Worm (Caenorhabditis elegans) whole organism, early embryonic: ENCODE data around the gene str-160.

Source experiments
- B0310.2 ChIP-seq: sonication (generic microtip); optimal IDR thresholded peaks from 2 replicates; lab custom pipeline; 2016; ENCODE audit warnings: mild to moderate bottlenecking, missing genetic modification characterization, missing compliant biosample characterization
- F13C5.2 ChIP-seq: sonication (generic microtip); optimal IDR thresholded peaks from 2 replicates; lab custom pipeline; 2017; ENCODE audit warnings: mild to moderate bottlenecking, missing genetic modification characterization, inconsistent platforms, missing compliant biosample characterization
- aly-1 ChIP-seq: sonication (generic microtip); optimal IDR thresholded peaks from 2 replicates; lab custom pipeline; 2016; ENCODE audit warnings: missing genetic modification characterization, missing compliant biosample characterization
- ama-1 ChIP-seq: fragments of 150-350 bp; optimal IDR thresholded peaks from 2 replicates; lab custom pipeline; 2014
- ceh-13 ChIP-seq: fragments of 200-800 bp; sonication (Bioruptor generic); optimal IDR thresholded peaks from 2 replicates; lab custom pipeline; 2018; ENCODE audit warnings: mild to moderate bottlenecking, missing genetic modification characterization, missing compliant biosample characterization
- ceh-36 ChIP-seq: sonication (generic microtip); optimal IDR thresholded peaks from 2 replicates; lab custom pipeline; 2016; ENCODE audit warnings: missing genetic modification characterization, inconsistent platforms, missing compliant biosample characterization
- ets-7 ChIP-seq: sonication (generic microtip); optimal IDR thresholded peaks from 2 replicates; lab custom pipeline; 2016; ENCODE audit warnings: missing genotype, missing genetic modification characterization, missing compliant biosample characterization
- flt-1 ChIP-seq: fragments of 200-800 bp; sonication (Bioruptor generic); IDR thresholded peaks from 2 replicates; pipeline ENCODE4 v1.3.6; 2022; ENCODE audit warnings: missing genetic modification characterization, missing compliant biosample characterization
- hmbx-1 ChIP-seq: sonication (generic microtip); optimal IDR thresholded peaks from 2 replicates; lab custom pipeline; 2016; ENCODE audit warnings: mild to moderate bottlenecking, missing genetic modification characterization, missing compliant biosample characterization
- hmg-4 ChIP-seq: fragments of 200-800 bp; sonication (Bioruptor generic); optimal IDR thresholded peaks from 2 replicates; lab custom pipeline; 2018; ENCODE audit warnings: mild to moderate bottlenecking, missing genetic modification characterization, missing compliant biosample characterization
- hnd-1 ChIP-seq: sonication (generic microtip); optimal IDR thresholded peaks from 2 replicates; lab custom pipeline; 2016; ENCODE audit warnings: missing genetic modification characterization, missing compliant biosample characterization
- pes-1 ChIP-seq: fragments of 200-800 bp; sonication (Bioruptor generic); IDR thresholded peaks from 2 replicates; pipeline ENCODE4 v1.3.6; 2022; ENCODE audit warnings: missing genetic modification reagents, missing genetic modification characterization, missing compliant biosample characterization
- scrt-1 ChIP-seq: fragments of 200-800 bp; sonication (Bioruptor generic); IDR thresholded peaks from 2 replicates; pipeline ENCODE4 v1.3.6; 2022; ENCODE audit warnings: missing genetic modification characterization, missing compliant biosample characterization
- sea-1 ChIP-seq: fragments of 200-800 bp; sonication (Bioruptor generic); conservative IDR thresholded peaks from 2 replicates; pipeline ENCODE4 v1.3.6; 2022; ENCODE audit warnings: missing genetic modification characterization, missing compliant biosample characterization
- tbx-11 ChIP-seq: fragments of 200-800 bp; sonication (Bioruptor generic); IDR thresholded peaks from 2 replicates; pipeline ENCODE4 v1.3.6; 2022; ENCODE audit warnings: missing genetic modification characterization, missing compliant biosample characterization
- tbx-37 ChIP-seq: fragments of 200-800 bp; sonication (Bioruptor generic); conservative IDR thresholded peaks from 2 replicates; pipeline ENCODE4 v1.3.6; 2022; ENCODE audit warnings: missing genetic modification reagents, missing genetic modification characterization, missing compliant biosample characterization
- tra-4 ChIP-seq: sonication (generic microtip); optimal IDR thresholded peaks from 2 replicates; lab custom pipeline; 2017; ENCODE audit warnings: missing genetic modification characterization, missing compliant biosample characterization

The str-160 gene

DNA sequence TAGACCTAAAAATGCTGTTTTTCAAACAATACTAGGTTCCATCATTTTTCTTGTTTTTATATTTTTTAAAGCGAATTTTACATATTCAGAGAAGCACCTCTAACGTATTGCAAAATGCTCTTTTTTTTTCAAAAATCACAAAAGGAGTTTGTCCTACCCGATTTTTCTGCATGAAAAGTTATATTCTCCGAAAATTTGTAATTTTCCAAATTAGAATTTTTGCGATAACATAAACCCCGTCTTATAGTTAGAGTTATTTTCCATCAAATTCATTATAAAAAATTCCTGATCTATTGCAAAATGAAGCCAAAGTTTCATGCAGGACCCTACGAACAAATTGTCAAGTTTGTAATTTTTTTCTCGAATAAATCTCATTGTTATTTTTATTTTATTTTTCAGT is 26.2 kb upstream of the str-160 start, which contains the start of gene srw-99:
TSS of gene srw-99 (plus strand) at position 301 of the 400 bp plus-strand sequence.
- no peak for TF ChIP-seq flt-1 (GFP tag; lab: Robert Waterston, UW)
- no peak for TF ChIP-seq tbx-11
- no peak for TF ChIP-seq ceh-36 (tag; lab: Kevin White, UChicago)
- TF ChIP-seq ama-1: no peak
- TF ChIP-seq sea-1 (GFP tag; lab: Robert Waterston, UW): no peak
- no peak for TF ChIP-seq pes-1

ce11 chrV:1710909-1711308 is 23.8 kb upstream of the str-160 start, which contains the start of gene srw-100:
Gene srw-100 (plus strand): TSS chrV:1711209.
- TF ChIP-seq tbx-37 (GFP tag; lab: Robert Waterston, UW) (no peak), hnd-1 (tag; lab: Kevin White, UChicago) (no peak), F13C5.2 (no peak), sea-1 (GFP tag; lab: Robert Waterston, UW) (no peak), ets-7 (tag; lab: Kevin White, UChicago) (no peak), tbx-11 (no peak), pes-1 (no peak), tra-4 (tag; lab: Kevin White, UChicago) (no peak), hmbx-1 (tag; lab: Kevin White, UChicago) (no peak), ceh-36 (tag; lab: Kevin White, UChicago) (no peak)

ce11 chrV:1713761-1714160 is 20.9 kb upstream of the str-160 start:
- peak; percentile 68 for TF ChIP-seq scrt-1 (GFP tag; lab: Robert Waterston, UW)
- peak; percentile 71; the same call in 1 of the 2 replicates for TF ChIP-seq tbx-11
- peak; percentile 88 for TF ChIP-seq sea-1 (GFP tag; lab: Robert Waterston, UW)

DNA sequence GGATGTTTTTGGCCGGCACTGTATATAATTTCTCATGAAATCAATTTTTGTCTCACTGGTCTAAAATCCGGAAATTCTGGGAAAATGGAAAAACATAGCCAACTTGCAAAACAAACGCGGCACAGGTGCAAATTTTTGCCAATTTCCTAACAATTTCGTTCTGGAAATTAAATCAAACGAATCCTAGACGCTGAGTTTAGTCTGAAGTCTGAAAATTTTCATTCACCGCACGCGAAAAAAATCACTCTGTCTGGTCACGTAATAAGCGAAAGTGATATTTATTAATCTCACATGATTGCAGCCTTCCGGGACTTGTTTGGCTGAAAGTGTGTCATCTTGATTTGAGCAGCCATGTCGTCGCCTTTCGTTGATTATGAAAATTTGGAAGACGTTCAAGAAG is 17.8 kb upstream of the str-160 start, which contains the start of gene srw-103:
TSS of gene srw-103 (plus strand) at position 301 of the 400 bp plus-strand sequence.
- no peak for TF ChIP-seq B0310.2 (tag; lab: Kevin White, UChicago)
- TF ChIP-seq scrt-1 (GFP tag; lab: Robert Waterston, UW): no peak
- no peak for TF ChIP-seq hmg-4 (GFP tag; lab: Kevin White, UChicago)
- no peak for TF ChIP-seq ceh-13 (GFP tag; lab: Kevin White, UChicago)
- no peak for TF ChIP-seq hmbx-1 (tag; lab: Kevin White, UChicago)
- no peak for TF ChIP-seq ama-1
- TF ChIP-seq aly-1 (tag; lab: Kevin White, UChicago): no peak
- TF ChIP-seq ets-7 (tag; lab: Kevin White, UChicago): no peak
- TF ChIP-seq pes-1: no peak
- no peak for TF ChIP-seq F13C5.2
- no peak for TF ChIP-seq flt-1 (GFP tag; lab: Robert Waterston, UW)
- no peak for TF ChIP-seq hnd-1 (tag; lab: Kevin White, UChicago)
- TF ChIP-seq tbx-37 (GFP tag; lab: Robert Waterston, UW): no peak

DNA sequence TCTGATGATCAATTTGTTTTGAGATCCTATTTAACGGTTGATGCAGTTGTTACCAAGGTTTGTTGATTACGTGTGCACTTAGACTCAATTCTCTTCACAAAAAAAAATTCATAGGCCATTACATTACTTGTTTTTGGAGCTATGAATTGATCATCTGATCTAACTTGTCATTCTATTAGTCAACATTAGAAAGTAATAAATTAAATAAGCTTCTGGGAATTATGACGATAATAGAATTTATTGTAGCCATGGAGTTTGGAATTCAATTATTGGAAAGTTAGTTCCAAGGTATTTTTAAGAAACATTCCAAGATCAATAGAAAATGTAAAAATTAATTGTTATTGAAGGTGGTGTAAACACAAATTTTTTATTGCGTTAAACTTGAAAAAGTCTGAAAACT is 16.4 kb upstream of the str-160 start:
- TF ChIP-seq tra-4 (tag; lab: Kevin White, UChicago) (no peak), ets-7 (tag; lab: Kevin White, UChicago) (no peak), tbx-11 (no peak), hnd-1 (tag; lab: Kevin White, UChicago) (no peak)

- TF ChIP-seq flt-1 (GFP tag; lab: Robert Waterston, UW): no peak
- TF ChIP-seq hmg-4 (GFP tag; lab: Kevin White, UChicago): no peak
- TF ChIP-seq pes-1: no peak
Measured at ce11 chrV:1719927-1720326, 14.7 kb upstream of the str-160 start, which contains the start of gene srw-102. Gene srw-102 (plus strand): TSS chrV:1720227.

- TF ChIP-seq hmbx-1 (tag; lab: Kevin White, UChicago) (no peak), hnd-1 (tag; lab: Kevin White, UChicago) (no peak), ceh-36 (tag; lab: Kevin White, UChicago) (no peak), ama-1 (no peak), scrt-1 (GFP tag; lab: Robert Waterston, UW) (no peak), F13C5.2 (no peak), aly-1 (tag; lab: Kevin White, UChicago) (no peak), flt-1 (GFP tag; lab: Robert Waterston, UW) (no peak), B0310.2 (tag; lab: Kevin White, UChicago) (no peak)
Measured at ce11 chrV:1721966-1722365, 12.7 kb upstream of the str-160 start, which contains the start of gene srw-101. Gene srw-101 (plus strand): TSS chrV:1722266.

DNA sequence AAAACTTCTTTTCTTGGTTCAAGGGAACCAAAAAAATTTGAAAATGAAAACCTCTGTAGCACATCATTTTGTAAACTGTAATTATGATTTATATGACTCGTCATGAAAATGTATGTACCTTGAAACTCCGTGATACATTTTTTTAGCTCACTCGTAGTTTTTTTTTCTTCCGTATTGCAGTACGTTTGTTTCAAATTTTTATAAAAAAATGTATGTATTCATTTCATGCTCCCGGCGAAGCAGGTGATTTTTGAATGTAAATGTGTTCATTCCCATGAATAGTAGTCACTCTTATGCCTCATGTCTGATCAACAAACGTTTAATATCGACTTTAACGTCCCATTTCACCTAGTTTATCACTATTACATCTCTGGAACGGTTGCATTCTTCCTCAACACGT is 9.3 kb upstream of the str-160 start, which contains the start of gene sri-27:
TSS of gene sri-27 (plus strand) at position 301 of the 400 bp plus-strand sequence.
- TF ChIP-seq B0310.2 (tag; lab: Kevin White, UChicago) (no peak), ceh-13 (GFP tag; lab: Kevin White, UChicago) (no peak), sea-1 (GFP tag; lab: Robert Waterston, UW) (no peak), scrt-1 (GFP tag; lab: Robert Waterston, UW) (no peak), ets-7 (tag; lab: Kevin White, UChicago) (no peak), pes-1 (no peak), F13C5.2 (no peak), ceh-36 (tag; lab: Kevin White, UChicago) (no peak), hnd-1 (tag; lab: Kevin White, UChicago) (no peak), hmbx-1 (tag; lab: Kevin White, UChicago) (no peak), aly-1 (tag; lab: Kevin White, UChicago) (no peak), ama-1 (no peak)

ce11 chrV:1731918-1732317 is 2.8 kb upstream of the str-160 start, which contains the start of gene gst-21:
Gene gst-21 (minus strand): TSS chrV:1732018.
- TF ChIP-seq sea-1 (GFP tag; lab: Robert Waterston, UW) (no peak), pes-1 (no peak), tra-4 (tag; lab: Kevin White, UChicago) (no peak), ets-7 (tag; lab: Kevin White, UChicago) (no peak), ceh-36 (tag; lab: Kevin White, UChicago) (no peak), hmbx-1 (tag; lab: Kevin White, UChicago) (no peak), aly-1 (tag; lab: Kevin White, UChicago) (no peak), tbx-11 (no peak)
